Fruit fly (Drosophila melanogaster) whole organism, embryonic: ENCODE results near the gene CG1103.
A peak's percentile ranks its signal among the peaks of the same experiment; 100 is the strongest.

Experiments used
- ATbp ChIP-seq: fragments of 200-800 bp; sonication (Bioruptor generic); optimal IDR thresholded peaks from 2 replicates; lab custom pipeline; 2017; ENCODE audit warnings: missing biosample characterization, mild to moderate bottlenecking, missing genetic modification characterization, missing genetic modification reagents
- Atf-2 ChIP-seq: fragments of 200-800 bp; sonication (Bioruptor generic); optimal IDR thresholded peaks from 2 replicates; lab custom pipeline; 2016; ENCODE audit warnings: missing biosample characterization, missing genetic modification characterization
- Atf6 ChIP-seq: fragments of 200-800 bp; sonication (Bioruptor generic); IDR thresholded peaks from 2 replicates; pipeline ENCODE4 v1.3.6; 2022; ENCODE audit warnings: missing biosample characterization, missing genetic modification characterization
- BEAF-32 ChIP-seq: fragments of 200-800 bp; sonication (Bioruptor generic); optimal IDR thresholded peaks from 3 replicates; lab custom pipeline; 2017; ENCODE audit warnings: missing biosample characterization, missing genetic modification characterization, mild to moderate bottlenecking, moderate library complexity, missing genetic modification reagents
- Bteb2 ChIP-seq: fragments of 200-800 bp; sonication (Bioruptor generic); optimal IDR thresholded peaks from 2 replicates; lab custom pipeline; 2016; ENCODE audit warnings: missing biosample characterization, missing genetic modification characterization
- CG1024 ChIP-seq: fragments of 200-800 bp; sonication (Bioruptor generic); IDR thresholded peaks from 2 replicates; pipeline ENCODE4 v1.3.6; 2022; ENCODE audit warnings: missing biosample characterization, missing genetic modification characterization
- CG10267 ChIP-seq: fragments of 200-800 bp; sonication (Bioruptor generic); optimal IDR thresholded peaks from 2 replicates; lab custom pipeline; 2018; ENCODE audit warnings: missing biosample characterization, mild to moderate bottlenecking, missing genetic modification characterization, moderate library complexity
- CG12299 ChIP-seq: fragments of 200-800 bp; sonication (Bioruptor generic); optimal IDR thresholded peaks from 2 replicates; lab custom pipeline; 2018; ENCODE audit warnings: missing biosample characterization, mild to moderate bottlenecking, missing genetic modification characterization
- CG1233 ChIP-seq: fragments of 200-800 bp; sonication (Bioruptor generic); optimal IDR thresholded peaks from 4 replicates; lab custom pipeline; 2018; ENCODE audit warnings: missing biosample characterization, mild to moderate bottlenecking, missing genetic modification characterization
- CG12769 ChIP-seq: fragments of 200-800 bp; sonication (Bioruptor generic); optimal IDR thresholded peaks from 2 replicates; lab custom pipeline; 2019; ENCODE audit warnings: missing biosample characterization, mild to moderate bottlenecking, missing genetic modification characterization, moderate library complexity
- CG13123 ChIP-seq: fragments of 200-800 bp; sonication (Bioruptor generic); optimal IDR thresholded peaks from 2 replicates; lab custom pipeline; 2016; ENCODE audit warnings: missing biosample characterization, missing genetic modification characterization
- CG14050 ChIP-seq: fragments of 200-800 bp; sonication (Bioruptor generic); IDR thresholded peaks from 3 replicates; pipeline ENCODE4 v1.3.6; 2022; ENCODE audit warnings: missing biosample characterization, missing genetic modification characterization
- CG15011 ChIP-seq: fragments of 200-800 bp; sonication (Bioruptor generic); optimal IDR thresholded peaks from 3 replicates; lab custom pipeline; 2018; ENCODE audit warnings: missing biosample characterization, mild to moderate bottlenecking, missing genetic modification characterization
- CG16863 ChIP-seq: fragments of 200-800 bp; sonication (Bioruptor generic); optimal IDR thresholded peaks from 3 replicates; lab custom pipeline; 2016; ENCODE audit warnings: missing biosample characterization, missing genetic modification characterization
- CG31388 ChIP-seq: fragments of 200-800 bp; sonication (Bioruptor generic); optimal IDR thresholded peaks from 2 replicates; lab custom pipeline; 2016; ENCODE audit warnings: missing biosample characterization, missing genetic modification characterization
- CG32532 ChIP-seq: fragments of 200-800 bp; sonication (Bioruptor generic); IDR thresholded peaks from 2 replicates; pipeline ENCODE4 v1.3.6; 2022; ENCODE audit warnings: missing biosample characterization, missing genetic modification characterization
- CG3281 ChIP-seq: fragments of 200-800 bp; sonication (Bioruptor generic); optimal IDR thresholded peaks from 3 replicates; lab custom pipeline; 2017; ENCODE audit warnings: missing biosample characterization, mild to moderate bottlenecking, missing genetic modification characterization
- CG5953 ChIP-seq: fragments of 200-800 bp; sonication (Bioruptor generic); IDR thresholded peaks from 2 replicates; pipeline ENCODE4 v1.3.6; 2022; ENCODE audit warnings: missing biosample characterization, missing genetic modification characterization
- CG6254 ChIP-seq: fragments of 200-800 bp; sonication (Bioruptor generic); optimal IDR thresholded peaks from 3 replicates; lab custom pipeline; 2017; ENCODE audit warnings: mild to moderate bottlenecking, missing biosample characterization, missing genetic modification reagents, missing genetic modification characterization
- CG6813 ChIP-seq: fragments of 200-800 bp; sonication (Bioruptor generic); optimal IDR thresholded peaks from 2 replicates; lab custom pipeline; 2017; ENCODE audit warnings: missing biosample characterization, missing genetic modification characterization, mild to moderate bottlenecking, moderate library complexity, missing genetic modification reagents
- CG8290 ChIP-seq, 3 experiments: fragments of 200-800 bp; sonication (Bioruptor generic); optimal IDR thresholded peaks; 2 replicates each; lab custom pipeline; 2016 to 2019; ENCODE audit warnings: missing biosample characterization in 3 of 3, missing genetic modification characterization in 3 of 3, mild to moderate bottlenecking in 2 of 3, moderate library complexity in 1 of 3
- CG9876 ChIP-seq: fragments of 200-800 bp; sonication (Bioruptor generic); optimal IDR thresholded peaks from 2 replicates; lab custom pipeline; 2016; ENCODE audit warnings: missing biosample characterization, missing genetic modification characterization
- CG9932 ChIP-seq: fragments of 200-800 bp; sonication (Bioruptor generic); IDR thresholded peaks from 2 replicates; pipeline ENCODE4 v1.3.6; 2022; ENCODE audit warnings: missing biosample characterization, missing genetic modification characterization
- Dbx ChIP-seq: fragments of 200-800 bp; sonication (Bioruptor generic); IDR thresholded peaks from 3 replicates; pipeline ENCODE4 v1.3.6; 2022; ENCODE audit warnings: missing biosample characterization, missing genetic modification characterization
- HLHmδ ChIP-seq: fragments of 200-800 bp; sonication (Bioruptor generic); optimal IDR thresholded peaks from 2 replicates; lab custom pipeline; 2018; ENCODE audit warnings: missing biosample characterization, mild to moderate bottlenecking, missing genetic modification characterization, moderate library complexity
- HmgD ChIP-seq: fragments of 200-800 bp; sonication (Bioruptor generic); optimal IDR thresholded peaks from 3 replicates; lab custom pipeline; 2016; ENCODE audit warnings: missing biosample characterization, missing genetic modification characterization
- Hr78 ChIP-seq, 2 experiments: fragments of 200-800 bp in 1 of 2; fragments of >200 bp in 1 of 2; sonication (Bioruptor generic) in 1 of 2; optimal IDR thresholded peaks; 2 replicates each; lab custom pipeline; 2017 to 2019; ENCODE audit warnings: missing biosample characterization in 2 of 2, missing genetic modification characterization in 2 of 2, mild to moderate bottlenecking in 1 of 2, moderate library complexity in 1 of 2
- Jarid2 ChIP-seq: fragments of 200-800 bp; sonication (Bioruptor generic); optimal IDR thresholded peaks from 3 replicates; lab custom pipeline; 2017; ENCODE audit warnings: mild to moderate bottlenecking, missing biosample characterization, missing genetic modification reagents, missing genetic modification characterization
- Kr ChIP-seq: fragments of 200-800 bp; sonication (Bioruptor generic); optimal IDR thresholded peaks from 2 replicates; lab custom pipeline; 2017; ENCODE audit warnings: missing biosample characterization, mild to moderate bottlenecking, missing genetic modification characterization
- Oaz ChIP-seq: fragments of 200-800 bp; sonication (Bioruptor generic); IDR thresholded peaks from 2 replicates; pipeline ENCODE4 v1.3.6; 2022; ENCODE audit warnings: missing biosample characterization, missing genetic modification characterization
- bcd ChIP-seq: fragments of 200-800 bp; sonication (Bioruptor generic); optimal IDR thresholded peaks from 2 replicates; lab custom pipeline; 2017; ENCODE audit warnings: missing biosample characterization, mild to moderate bottlenecking, missing genetic modification characterization
- crol ChIP-seq: fragments of 200-800 bp; sonication (Bioruptor generic); IDR thresholded peaks from 2 replicates; pipeline ENCODE4 v1.3.6; 2022; ENCODE audit warnings: missing biosample characterization, missing genetic modification characterization
- crp ChIP-seq, 2 experiments: fragments of 200-800 bp; sonication (Bioruptor generic); optimal IDR thresholded peaks; 2 replicates in 1 of 2; 3 replicates in 1 of 2; lab custom pipeline; 2017; ENCODE audit warnings: missing biosample characterization in 2 of 2, missing genetic modification characterization in 2 of 2, mild to moderate bottlenecking in 1 of 2, moderate library complexity in 1 of 2
- dan ChIP-seq: fragments of 200-800 bp; sonication (Bioruptor generic); IDR thresholded peaks from 2 replicates; pipeline ENCODE4 v1.3.6; 2022; ENCODE audit warnings: missing biosample characterization, missing genetic modification characterization
- esg ChIP-seq: fragments of 200-800 bp; sonication (Bioruptor generic); conservative IDR thresholded peaks from 2 replicates; pipeline ENCODE4 v1.3.6; 2022; ENCODE audit warnings: missing biosample characterization, missing genetic modification characterization
- gfzf ChIP-seq: fragments of 200-800 bp; sonication (Bioruptor generic); optimal IDR thresholded peaks from 2 replicates; lab custom pipeline; 2016; ENCODE audit warnings: missing biosample characterization, mild to moderate bottlenecking, missing genetic modification characterization, moderate library complexity
- gsb ChIP-seq: fragments of 200-800 bp; sonication (Bioruptor generic); IDR thresholded peaks from 2 replicates; pipeline ENCODE4 v1.3.6; 2022; ENCODE audit warnings: missing biosample characterization, missing genetic modification characterization
- org-1 ChIP-seq: fragments of 200-800 bp; sonication (Bioruptor generic); optimal IDR thresholded peaks from 2 replicates; lab custom pipeline; 2017; ENCODE audit warnings: missing biosample characterization, missing genetic modification characterization
- otp ChIP-seq: fragments of 200-800 bp; sonication (Bioruptor generic); IDR thresholded peaks from 3 replicates; pipeline ENCODE4, ENCODE4 v1.3.6; 2022; ENCODE audit warnings: missing biosample characterization, missing genetic modification characterization
- pfk ChIP-seq: fragments of 200-800 bp; sonication (Bioruptor generic); optimal IDR thresholded peaks from 2 replicates; lab custom pipeline; 2018; ENCODE audit warnings: missing biosample characterization, mild to moderate bottlenecking, missing genetic modification characterization, moderate library complexity
- pum ChIP-seq: fragments of 200-800 bp; sonication (Bioruptor generic); optimal IDR thresholded peaks from 2 replicates; lab custom pipeline; 2016; ENCODE audit warnings: missing biosample characterization, missing genetic modification characterization
- ranshi ChIP-seq: fragments of 200-800 bp; sonication (Bioruptor generic); IDR thresholded peaks from 2 replicates; pipeline ENCODE4 v1.3.6; 2022; ENCODE audit warnings: missing biosample characterization, missing genetic modification characterization
- shn ChIP-seq: fragments of 200-800 bp; sonication (Bioruptor generic); optimal IDR thresholded peaks from 3 replicates; lab custom pipeline; 2016; ENCODE audit warnings: missing biosample characterization, missing genetic modification characterization
- trh ChIP-seq: fragments of 200-800 bp; sonication (Bioruptor generic); optimal IDR thresholded peaks from 2 replicates; lab custom pipeline; 2016; ENCODE audit warnings: missing biosample characterization, missing genetic modification characterization
- ttk ChIP-seq: fragments of 200-800 bp; sonication (Bioruptor generic); IDR thresholded peaks from 2 replicates; pipeline ENCODE4 v2.1.2; 2022; ENCODE audit warnings: missing biosample characterization, missing genetic modification characterization
- unc-4 ChIP-seq: fragments of 200-800 bp; sonication (Bioruptor generic); IDR thresholded peaks from 2 replicates; pipeline ENCODE4 v1.3.6; 2022; ENCODE audit warnings: missing biosample characterization, missing genetic modification characterization; ENCODE audit not compliant: partially characterized antibody
- vfl ChIP-seq: fragments of 200-800 bp; sonication (Bioruptor generic); optimal IDR thresholded peaks from 2 replicates; lab custom pipeline; 2016; ENCODE audit warnings: missing biosample characterization, missing genetic modification characterization

CG1103 gene

DNA sequence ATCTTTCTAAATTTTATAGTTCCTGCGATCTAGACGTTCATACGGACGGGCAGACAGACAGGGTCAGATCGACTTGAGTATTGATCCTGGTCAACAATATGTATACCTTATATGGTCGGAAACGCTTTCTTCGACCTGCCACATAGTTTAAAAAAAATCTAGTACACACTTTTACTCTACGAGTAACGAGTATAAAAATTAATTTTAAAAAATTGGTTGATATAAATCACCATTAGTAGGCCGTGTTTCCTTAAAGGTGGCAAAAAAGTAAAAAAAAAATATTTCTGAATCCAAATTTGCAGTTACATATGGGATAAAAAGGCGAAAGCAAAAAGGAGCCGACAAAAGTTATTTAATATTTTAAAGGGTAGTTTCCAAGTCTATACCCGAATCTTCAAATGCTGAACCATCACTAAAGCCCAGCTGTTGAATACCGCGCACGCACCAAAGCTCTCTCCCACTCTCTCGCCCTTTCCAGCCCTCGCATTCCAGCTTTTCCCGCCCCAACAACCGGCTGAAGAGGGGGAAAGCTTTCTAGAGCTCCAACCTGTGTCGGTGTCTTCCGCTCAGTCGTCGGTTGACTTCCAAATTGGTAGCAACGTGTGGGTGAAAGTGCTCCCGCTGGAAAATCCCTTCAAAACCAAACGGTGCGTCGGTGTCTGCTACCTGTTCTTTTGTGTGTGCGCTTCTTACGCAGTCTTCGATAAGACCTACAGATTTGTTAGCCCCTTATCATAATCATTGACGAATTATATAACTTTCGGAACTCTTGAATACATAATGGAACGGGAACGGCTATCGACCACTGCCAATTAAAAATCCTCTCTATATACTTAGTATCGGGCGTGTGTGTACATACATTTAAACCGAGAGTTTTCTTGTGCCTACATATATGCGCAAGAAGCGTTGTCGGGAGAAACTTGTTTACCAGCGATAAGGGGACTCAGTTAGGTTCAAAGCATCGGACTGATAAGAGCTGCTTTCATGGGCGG is 41.1 kb downstream of the CG1103 start, which contains the start of gene Sfxn1-3 (continued):
- TF ChIP-seq crp (GFP tag; optimal IDR thresholded peaks at IDR 0.05; lab: Kevin White, UChicago) (peak in 1 of 2 experiments; percentile 66), esg (GFP tag; lab: Robert Waterston, UW) (no peak), CG14050 (GFP tag; lab: Robert Waterston, UW) (no peak), Jarid2 (peak; percentile 92), CG5953 (no peak), CG9876 (GFP tag; lab: Kevin White, UChicago) (no peak), CG8290 (GFP tag; optimal IDR thresholded peaks at IDR 0.05; lab: Kevin White, UChicago) (peak; percentile 36), CG8290 (tag; optimal IDR thresholded peaks at IDR 0.05; lab: Kevin White, UChicago) (peak in 1 of 2 experiments; percentile 80), CG15011 (GFP tag; lab: Kevin White, UChicago) (no peak), org-1 (no peak), CG12299 (tag; lab: Kevin White, UChicago) (peak; percentile 50), CG13123 (no peak), CG10267 (tag; lab: Kevin White, UChicago) (no peak), gfzf (GFP tag; lab: Kevin White, UChicago) (no peak), CG1233 (peak; percentile 23), CG6813 (peak; percentile 11), otp (GFP tag; lab: Robert Waterston, UW) (no peak; the same call in 1 of the 3 replicates), pfk (GFP tag; lab: Kevin White, UChicago) (peak; percentile 72), bcd (GFP tag; lab: Kevin White, UChicago) (peak; percentile 33), trh (GFP tag; lab: Kevin White, UChicago) (no peak), vfl (GFP tag; lab: Kevin White, UChicago) (peak; percentile 43), CG16863 (GFP tag; lab: Kevin White, UChicago) (peak; percentile 10), ranshi (GFP tag; lab: Robert Waterston, UW) (no peak; the same call in 1 of the 2 replicates), Dbx (GFP tag; lab: Robert Waterston, UW) (peak; percentile 57; the same call in 1 of the 3 replicates), shn (GFP tag; lab: Kevin White, UChicago) (no peak), ttk (GFP tag; lab: Robert Waterston, UW) (peak; percentile 55; the same call in 1 of the 2 replicates), Hr78 (GFP tag; optimal IDR thresholded peaks at IDR 0.05; lab: Kevin White, UChicago) (peak in 1 of 2 experiments; percentile 47), dan (GFP tag; lab: Robert Waterston, UW) (no peak), CG32532 (GFP tag; lab: Robert Waterston, UW) (peak; percentile 65), gsb (GFP tag; lab: Robert Waterston, UW) (0 out of 2 replicates have a peak, but pooled peaks have one; percentile 47), Bteb2 (no peak), pum (GFP tag; lab: Kevin White, UChicago) (peak; percentile 12), CG12769 (tag; lab: Kevin White, UChicago) (peak; percentile 97), ATbp (GFP tag; lab: Kevin White, UChicago) (no peak), CG1024 (GFP tag; lab: Robert Waterston, UW) (peak; percentile 14; the same call in 1 of the 2 replicates), CG3281 (peak; percentile 35), CG31388 (GFP tag; lab: Kevin White, UChicago) (no peak), CG6254 (GFP tag; lab: Kevin White, UChicago) (no peak), Kr (no peak), unc-4 (no peak), Atf-2 (GFP tag; lab: Kevin White, UChicago) (peak; percentile 26), Atf6 (GFP tag; lab: Robert Waterston, UW) (peak; percentile 24), crol (GFP tag; lab: Robert Waterston, UW) (peak; percentile 96), HmgD (peak; percentile 43), HLHmδ (peak; percentile 84), BEAF-32 (GFP tag; lab: Kevin White, UChicago) (peak; percentile 40), Oaz (no peak), CG9932 (GFP tag; lab: Robert Waterston, UW) (peak; percentile 74)
